Fruit fly (Drosophila melanogaster) whole organism, pupa: ENCODE results near the gene dar1.

Experiments used
- CG10348 ChIP-seq: fragments of 200-800 bp; sonication (Bioruptor generic); IDR thresholded peaks from 2 replicates; pipeline ENCODE4 v1.3.6; 2022; ENCODE audit warnings: missing biosample characterization, missing genetic modification characterization
- CG12605 ChIP-seq: fragments of 200-800 bp; sonication (Bioruptor generic); IDR thresholded peaks from 2 replicates; pipeline ENCODE4 v1.3.6; 2022; ENCODE audit warnings: missing biosample characterization, missing genetic modification characterization
- CG13204 ChIP-seq: fragments of 200-800 bp; sonication (Bioruptor generic); optimal IDR thresholded peaks from 2 replicates; lab custom pipeline; 2018; ENCODE audit warnings: missing biosample characterization, mild to moderate bottlenecking, missing genetic modification characterization, moderate library complexity
- CG14655 ChIP-seq: fragments of 200-800 bp; sonication (Bioruptor generic); optimal IDR thresholded peaks from 3 replicates; lab custom pipeline; 2017; ENCODE audit warnings: mild to moderate bottlenecking, missing biosample characterization, missing genetic modification reagents, missing genetic modification characterization
- CG15710 ChIP-seq: fragments of 200-800 bp; sonication (Bioruptor generic); optimal IDR thresholded peaks from 2 replicates; lab custom pipeline; 2018; ENCODE audit warnings: missing biosample characterization, mild to moderate bottlenecking, missing genetic modification characterization, moderate library complexity
- CG17806 ChIP-seq: fragments of 200-800 bp; sonication (Bioruptor generic); optimal IDR thresholded peaks from 2 replicates; lab custom pipeline; 2018; ENCODE audit warnings: missing biosample characterization, mild to moderate bottlenecking, missing genetic modification characterization, moderate library complexity
- CG32121 ChIP-seq: fragments of 200-800 bp; sonication (Bioruptor generic); IDR thresholded peaks from 2 replicates; pipeline ENCODE4 v1.3.6; 2022; ENCODE audit warnings: missing biosample characterization, missing genetic modification characterization
- CG34367 ChIP-seq: fragments of 200-800 bp; sonication (Bioruptor generic); optimal IDR thresholded peaks from 2 replicates; lab custom pipeline; 2018; ENCODE audit warnings: missing biosample characterization, mild to moderate bottlenecking, missing genetic modification characterization
- CG4496 ChIP-seq: fragments of 200-800 bp; sonication (Bioruptor generic); IDR thresholded peaks from 3 replicates; pipeline ENCODE4 v1.3.6; 2022; ENCODE audit warnings: missing biosample characterization, missing genetic modification characterization
- CG8159 ChIP-seq: fragments of 200-800 bp; sonication (Bioruptor generic); optimal IDR thresholded peaks from 3 replicates; lab custom pipeline; 2018; ENCODE audit warnings: missing biosample characterization, mild to moderate bottlenecking, missing genetic modification characterization, moderate library complexity
- CG8301 ChIP-seq: fragments of 200-800 bp; sonication (Bioruptor generic); optimal IDR thresholded peaks from 2 replicates; lab custom pipeline; 2018; ENCODE audit warnings: missing biosample characterization, mild to moderate bottlenecking, missing genetic modification characterization
- CG9948 ChIP-seq: fragments of 200-800 bp; sonication (Bioruptor generic); optimal IDR thresholded peaks from 2 replicates; lab custom pipeline; 2018; ENCODE audit warnings: missing biosample characterization, mild to moderate bottlenecking, missing genetic modification characterization, moderate library complexity
- D1 ChIP-seq: fragments of 200-800 bp; sonication (Bioruptor generic); optimal IDR thresholded peaks from 2 replicates; lab custom pipeline; 2018; ENCODE audit warnings: missing biosample characterization, mild to moderate bottlenecking, missing genetic modification characterization, moderate library complexity
- EcR ChIP-seq: fragments of 200-800 bp; sonication (Bioruptor generic); optimal IDR thresholded peaks from 3 replicates; lab custom pipeline; 2019; ENCODE audit warnings: missing biosample characterization, missing genetic modification characterization, mild to moderate bottlenecking, moderate library complexity, missing genetic modification reagents
- Ets98B ChIP-seq: fragments of 200-800 bp; sonication (Bioruptor generic); IDR thresholded peaks from 2 replicates; pipeline ENCODE4 v1.3.6; 2022; ENCODE audit warnings: missing biosample characterization, missing genetic modification characterization
- Pif1A ChIP-seq: fragments of 200-800 bp; sonication (Bioruptor generic); optimal IDR thresholded peaks from 3 replicates; lab custom pipeline; 2016; ENCODE audit warnings: missing biosample characterization, missing genetic modification characterization
- Pif1B ChIP-seq: fragments of 200-800 bp; sonication (Bioruptor generic); optimal IDR thresholded peaks from 3 replicates; lab custom pipeline; 2016; ENCODE audit warnings: missing biosample characterization, missing genetic modification characterization
- Snoo ChIP-seq: fragments of 200-800 bp; sonication (Bioruptor generic); optimal IDR thresholded peaks from 3 replicates; lab custom pipeline; 2017; ENCODE audit warnings: missing biosample characterization, mild to moderate bottlenecking, missing genetic modification characterization, inconsistent platforms
- fd96Ca ChIP-seq: fragments of 200-800 bp; sonication (Bioruptor generic); IDR thresholded peaks from 3 replicates; pipeline ENCODE4 v1.3.6; 2022; ENCODE audit warnings: missing biosample characterization, missing genetic modification characterization
- gl ChIP-seq: fragments of 200-800 bp; sonication (Bioruptor generic); optimal IDR thresholded peaks from 2 replicates; lab custom pipeline; 2018; ENCODE audit warnings: missing biosample characterization, mild to moderate bottlenecking, missing genetic modification characterization
- rn ChIP-seq: fragments of 200-800 bp; sonication (Bioruptor generic); IDR thresholded peaks from 2 replicates; pipeline ENCODE4 v1.3.6; 2022; ENCODE audit warnings: missing biosample characterization, missing genetic modification characterization

dar1 gene

dm6 chr3L:3654671-3655070 is 28.5 kb downstream of the dar1 start, which contains the start of gene CG10862:
Gene CG10862 (minus strand): TSS chr3L:3654771.
- TF ChIP-seq Pif1B (GFP tag; lab: Kevin White, UChicago): no peak
- TF ChIP-seq CG15710: no peak
- no peak for TF ChIP-seq CG13204 (GFP tag; lab: Kevin White, UChicago)
- TF ChIP-seq Ets98B (GFP tag; lab: Robert Waterston, UW): no peak
- TF ChIP-seq CG34367 (tag; lab: Kevin White, UChicago): no peak
- no peak for TF ChIP-seq rn
- no peak for TF ChIP-seq fd96Ca
- no peak for TF ChIP-seq CG8301 (tag; lab: Kevin White, UChicago)
- TF ChIP-seq Pif1A (GFP tag; lab: Kevin White, UChicago): no peak
- TF ChIP-seq CG4496 (GFP tag; lab: Robert Waterston, UW): no peak
- no peak for TF ChIP-seq CG8159 (tag; lab: Kevin White, UChicago)
- TF ChIP-seq D1 (tag; lab: Kevin White, UChicago): no peak

dm6 chr3L:3656867-3657266 is 30.7 kb downstream of the dar1 start:
- TF ChIP-seq CG13204 (GFP tag; lab: Kevin White, UChicago) (no peak), CG9948 (peak; percentile 27), CG8301 (tag; lab: Kevin White, UChicago) (peak; percentile 70), Pif1A (GFP tag; lab: Kevin White, UChicago) (peak; percentile 45), Ets98B (GFP tag; lab: Robert Waterston, UW) (peak; percentile 82), CG34367 (tag; lab: Kevin White, UChicago) (no peak), CG32121 (GFP tag; lab: Robert Waterston, UW) (peak; percentile 85), fd96Ca (peak; percentile 87), CG4496 (GFP tag; lab: Robert Waterston, UW) (peak; percentile 77; the same call in 2 of the 3 replicates), CG8159 (tag; lab: Kevin White, UChicago) (peak; percentile 16), gl (no peak), CG12605 (GFP tag; lab: Robert Waterston, UW) (peak; percentile 65), CG17806 (tag; lab: Kevin White, UChicago) (peak; percentile 25), CG10348 (GFP tag; lab: Robert Waterston, UW) (0 out of 2 replicates have a peak, but pooled peaks have one; percentile 34), CG15710 (peak; percentile 22), EcR (GFP tag; lab: Kevin White, UChicago) (no peak), rn (no peak), CG14655 (GFP tag; lab: Kevin White, UChicago) (peak; percentile 64), Snoo (no peak), Pif1B (GFP tag; lab: Kevin White, UChicago) (peak; percentile 10), D1 (tag; lab: Kevin White, UChicago) (no peak)

- TF ChIP-seq CG34367 (tag; lab: Kevin White, UChicago) (no peak), CG15710 (no peak), CG13204 (GFP tag; lab: Kevin White, UChicago) (no peak), Ets98B (GFP tag; lab: Robert Waterston, UW) (no peak), Pif1A (GFP tag; lab: Kevin White, UChicago) (no peak), fd96Ca (no peak), EcR (GFP tag; lab: Kevin White, UChicago) (no peak), CG12605 (GFP tag; lab: Robert Waterston, UW) (no peak), rn (no peak), Pif1B (GFP tag; lab: Kevin White, UChicago) (no peak), CG4496 (GFP tag; lab: Robert Waterston, UW) (no peak), CG32121 (GFP tag; lab: Robert Waterston, UW) (no peak), CG9948 (no peak), CG14655 (GFP tag; lab: Kevin White, UChicago) (no peak)
Measured at dm6 chr3L:3657897-3658296, 31.7 kb downstream of the dar1 start.

dm6 chr3L:3658768-3659167 is 32.6 kb downstream of the dar1 start, which contains the start of gene CG43098:
Gene CG43098 (plus strand): TSS chr3L:3659068.
- no peak for TF ChIP-seq CG13204 (GFP tag; lab: Kevin White, UChicago)
- TF ChIP-seq EcR (GFP tag; lab: Kevin White, UChicago): no peak
- no peak for TF ChIP-seq Pif1B (GFP tag; lab: Kevin White, UChicago)
- no peak for TF ChIP-seq CG12605 (GFP tag; lab: Robert Waterston, UW)
- TF ChIP-seq, all 21 proteins: peak for 0

- TF ChIP-seq CG10348 (GFP tag; lab: Robert Waterston, UW) (no peak), CG8301 (tag; lab: Kevin White, UChicago) (no peak), CG14655 (GFP tag; lab: Kevin White, UChicago) (no peak), CG9948 (no peak), CG4496 (GFP tag; lab: Robert Waterston, UW) (no peak), Pif1B (GFP tag; lab: Kevin White, UChicago) (no peak), Pif1A (GFP tag; lab: Kevin White, UChicago) (no peak), rn (no peak)
Measured at dm6 chr3L:3665288-3666210, 39.4 kb downstream of the dar1 start.

dm6 chr3L:3667594-3667993 is 41.4 kb downstream of the dar1 start:
- no peak for TF ChIP-seq D1 (tag; lab: Kevin White, UChicago)
- TF ChIP-seq Pif1A (GFP tag; lab: Kevin White, UChicago): no peak
- peak; percentile 0 for TF ChIP-seq CG8301 (tag; lab: Kevin White, UChicago)
- peak; percentile 28 for TF ChIP-seq CG34367 (tag; lab: Kevin White, UChicago)
- no peak for TF ChIP-seq CG32121 (GFP tag; lab: Robert Waterston, UW)
- peak; percentile 19 for TF ChIP-seq CG14655 (GFP tag; lab: Kevin White, UChicago)
- no peak for TF ChIP-seq gl
- TF ChIP-seq Pif1B (GFP tag; lab: Kevin White, UChicago): peak; percentile 26
- peak; percentile 49 for TF ChIP-seq CG15710
- TF ChIP-seq CG17806 (tag; lab: Kevin White, UChicago): peak; percentile 41
- no peak for TF ChIP-seq CG4496 (GFP tag; lab: Robert Waterston, UW)
- 0 out of 2 replicates have a peak, but pooled peaks have one; percentile 8 for TF ChIP-seq Ets98B (GFP tag; lab: Robert Waterston, UW)
- peak; percentile 58 for TF ChIP-seq CG8159 (tag; lab: Kevin White, UChicago)
- TF ChIP-seq CG10348 (GFP tag; lab: Robert Waterston, UW): no peak
- TF ChIP-seq CG9948: peak; percentile 35
- no peak for TF ChIP-seq CG12605 (GFP tag; lab: Robert Waterston, UW)
- no peak for TF ChIP-seq CG13204 (GFP tag; lab: Kevin White, UChicago)
